Worm (Caenorhabditis elegans) whole organism, L3 larva: ENCODE data around the gene blos-4.

Source experiments
- ZK546.5 ChIP-seq: sonication (generic microtip); optimal IDR thresholded peaks from 2 replicates; lab custom pipeline; 2017; ENCODE audit warnings: missing biosample characterization, missing genetic modification characterization
- ama-1 ChIP-seq: fragments of 150-350 bp; optimal IDR thresholded peaks from 2 replicates; lab custom pipeline; 2018
- ceh-82 ChIP-seq: fragments of 150-350 bp; optimal IDR thresholded peaks from 2 replicates; lab custom pipeline; 2014; ENCODE audit warnings: missing biosample characterization, missing genetic modification characterization
- daf-12 ChIP-seq: fragments of 150-350 bp; optimal IDR thresholded peaks from 2 replicates; lab custom pipeline; 2014; ENCODE audit warnings: missing biosample characterization, missing genetic modification reagents, missing genetic modification characterization
- elt-3 ChIP-seq, 3 experiments: fragments of 150-350 bp in 1 of 3; sonication (generic microtip) in 2 of 3; optimal IDR thresholded peaks; 2 replicates in 2 of 3; 4 replicates in 1 of 3; lab custom pipeline; 2014 to 2017; ENCODE audit warnings: missing biosample characterization in 3 of 3, missing genetic modification characterization in 3 of 3
- jun-1 ChIP-seq: fragments of 150-350 bp; optimal IDR thresholded peaks from 2 replicates; lab custom pipeline; 2014; ENCODE audit warnings: missing biosample characterization, missing genetic modification reagents, missing genetic modification characterization
- nhr-237 ChIP-seq: fragments of 150-350 bp; optimal IDR thresholded peaks from 2 replicates; lab custom pipeline; 2014; ENCODE audit warnings: missing biosample characterization, missing genetic modification characterization
- nhr-28 ChIP-seq: fragments of 150-350 bp; optimal IDR thresholded peaks from 2 replicates; lab custom pipeline; 2014; ENCODE audit warnings: missing biosample characterization, missing genetic modification characterization
- nhr-77 ChIP-seq: fragments of 150-350 bp; optimal IDR thresholded peaks from 2 replicates; lab custom pipeline; 2014; ENCODE audit warnings: missing biosample characterization, missing genetic modification characterization
- pha-4 ChIP-seq: fragments of 150-350 bp; optimal IDR thresholded peaks from 2 replicates; lab custom pipeline; 2014; ENCODE audit warnings: missing biosample characterization, missing genetic modification reagents, missing genetic modification characterization
- pqm-1 ChIP-seq: fragments of 150-350 bp; optimal IDR thresholded peaks from 2 replicates; lab custom pipeline; 2017; ENCODE audit warnings: missing biosample characterization, missing genetic modification characterization, inconsistent platforms
- snpc-4 ChIP-seq: fragments of 150-350 bp; optimal IDR thresholded peaks from 2 replicates; lab custom pipeline; 2014; ENCODE audit warnings: missing biosample characterization, missing genetic modification characterization
- unc-62 ChIP-seq: fragments of 150-350 bp; sonication (generic microtip); optimal IDR thresholded peaks from 4 replicates; lab custom pipeline; 2014; ENCODE audit warnings: missing biosample characterization, missing genetic modification reagents, missing genetic modification characterization
- ztf-11 ChIP-seq: fragments of 150-350 bp; optimal IDR thresholded peaks from 2 replicates; lab custom pipeline; 2014; ENCODE audit warnings: missing biosample characterization, missing genetic modification characterization

- TF ChIP-seq ceh-82 (no peak), snpc-4 (tag; lab: Kevin White, UChicago) (no peak), ZK546.5 (tag; lab: Kevin White, UChicago) (no peak), nhr-77 (tag; lab: Kevin White, UChicago) (no peak), jun-1 (tag; lab: Kevin White, UChicago) (no peak), pqm-1 (tag; lab: Kevin White, UChicago) (no peak), elt-3 (tag; optimal IDR thresholded peaks at IDR 0.05; lab: Kevin White, UChicago) (no peak), daf-12 (tag; lab: Kevin White, UChicago) (no peak), unc-62 (no peak), pha-4 (tag; lab: Kevin White, UChicago) (no peak), nhr-28 (tag; lab: Kevin White, UChicago) (no peak), nhr-237 (tag; lab: Kevin White, UChicago) (no peak), ztf-11 (tag; lab: Kevin White, UChicago) (no peak), ama-1 (lab: Kevin White, UChicago) (no peak)
Observed at ce11 chrII:6222558-6222957, 22.5 kb upstream of the blos-4 start, which contains the start of gene C30B5.6.
